Fruit fly (Drosophila melanogaster) whole organism, embryonic: ENCODE results near the gene CG12171.

ENCODE experiments used
- Atf3 ChIP-seq: fragments of 200-800 bp; sonication (Bioruptor generic); optimal IDR thresholded peaks from 3 replicates; lab custom pipeline; 2016; ENCODE audit warnings: missing biosample characterization, missing genetic modification characterization
- B-H1 ChIP-seq: fragments of 200-800 bp; sonication (Bioruptor generic); IDR thresholded peaks from 3 replicates; pipeline ENCODE4 v1.3.6; 2022; ENCODE audit warnings: missing biosample characterization, missing genetic modification characterization
- CG10543 ChIP-seq: fragments of 200-800 bp; sonication (Bioruptor generic); optimal IDR thresholded peaks from 3 replicates; lab custom pipeline; 2017; ENCODE audit warnings: missing biosample characterization, mild to moderate bottlenecking, missing genetic modification characterization, moderate library complexity
- CG10654 ChIP-seq: fragments of 200-800 bp; sonication (Bioruptor generic); optimal IDR thresholded peaks from 2 replicates; lab custom pipeline; 2016; ENCODE audit warnings: missing biosample characterization, missing genetic modification characterization
- CG11456 ChIP-seq: fragments of 200-800 bp; sonication (Bioruptor generic); IDR thresholded peaks from 3 replicates; pipeline ENCODE4 v1.3.6; 2022; ENCODE audit warnings: missing biosample characterization, missing genetic modification characterization
- CG11560 ChIP-seq: fragments of 200-800 bp; sonication (Bioruptor generic); IDR thresholded peaks from 3 replicates; pipeline ENCODE4 v1.3.6; 2022; ENCODE audit warnings: missing biosample characterization, missing genetic modification characterization
- CG12071 ChIP-seq: fragments of 200-800 bp; sonication (Bioruptor generic); optimal IDR thresholded peaks from 3 replicates; lab custom pipeline; 2018; ENCODE audit warnings: missing biosample characterization, mild to moderate bottlenecking, missing genetic modification characterization
- CG12299 ChIP-seq: fragments of 200-800 bp; sonication (Bioruptor generic); optimal IDR thresholded peaks from 2 replicates; lab custom pipeline; 2018; ENCODE audit warnings: missing biosample characterization, mild to moderate bottlenecking, missing genetic modification characterization
- CG13123 ChIP-seq: fragments of 200-800 bp; sonication (Bioruptor generic); optimal IDR thresholded peaks from 2 replicates; lab custom pipeline; 2016; ENCODE audit warnings: missing biosample characterization, missing genetic modification characterization
- CG13296 ChIP-seq: fragments of 200-800 bp; sonication (Bioruptor generic); optimal IDR thresholded peaks from 3 replicates; lab custom pipeline; 2018; ENCODE audit warnings: missing biosample characterization, mild to moderate bottlenecking, missing genetic modification characterization
- CG13624 ChIP-seq: fragments of 200-800 bp; sonication (Bioruptor generic); optimal IDR thresholded peaks from 2 replicates; lab custom pipeline; 2016; ENCODE audit warnings: missing biosample characterization, missing genetic modification characterization
- CG13894 ChIP-seq: fragments of 200-800 bp; sonication (Bioruptor generic); optimal IDR thresholded peaks from 3 replicates; lab custom pipeline; 2018; ENCODE audit warnings: missing biosample characterization, mild to moderate bottlenecking, missing genetic modification characterization, moderate library complexity
- CG14441 ChIP-seq: fragments of 200-800 bp; sonication (Bioruptor generic); IDR thresholded peaks from 2 replicates; pipeline ENCODE4 v1.3.6; 2022; ENCODE audit warnings: missing biosample characterization, missing genetic modification characterization
- CG15011 ChIP-seq: fragments of 200-800 bp; sonication (Bioruptor generic); optimal IDR thresholded peaks from 3 replicates; lab custom pipeline; 2018; ENCODE audit warnings: missing biosample characterization, mild to moderate bottlenecking, missing genetic modification characterization
- CG1529 ChIP-seq: fragments of 200-800 bp; sonication (Bioruptor generic); optimal IDR thresholded peaks from 3 replicates; lab custom pipeline; 2018; ENCODE audit warnings: missing biosample characterization, missing genetic modification characterization
- CG17328 ChIP-seq: fragments of 200-800 bp; sonication (Bioruptor generic); IDR thresholded peaks from 2 replicates; pipeline ENCODE4 v1.3.6; 2022; ENCODE audit warnings: missing biosample characterization, missing genetic modification characterization
- CG17385 ChIP-seq: fragments of 200-800 bp; sonication (Bioruptor generic); optimal IDR thresholded peaks from 3 replicates; lab custom pipeline; 2018; ENCODE audit warnings: missing biosample characterization, mild to moderate bottlenecking, missing genetic modification characterization
- CG17568 ChIP-seq: fragments of 200-800 bp; sonication (Bioruptor generic); optimal IDR thresholded peaks from 2 replicates; lab custom pipeline; 2018; ENCODE audit warnings: missing biosample characterization, mild to moderate bottlenecking, missing genetic modification characterization, moderate library complexity
- CG17829 ChIP-seq: fragments of 200-800 bp; optimal IDR thresholded peaks from 2 replicates; lab custom pipeline; 2019; ENCODE audit warnings: missing biosample characterization, mild to moderate bottlenecking, missing genetic modification characterization, moderate library complexity
- CG18011 ChIP-seq: fragments of 200-800 bp; sonication (Bioruptor generic); optimal IDR thresholded peaks from 2 replicates; lab custom pipeline; 2017; ENCODE audit warnings: missing biosample characterization, missing genetic modification characterization, mild to moderate bottlenecking, moderate library complexity, missing genotype
- CG2116 ChIP-seq: fragments of 200-800 bp; sonication (Bioruptor generic); optimal IDR thresholded peaks from 3 replicates; lab custom pipeline; 2018; ENCODE audit warnings: missing biosample characterization, mild to moderate bottlenecking, missing genetic modification characterization
- CG34422 ChIP-seq: fragments of 200-800 bp; sonication (Bioruptor generic); IDR thresholded peaks from 3 replicates; pipeline ENCODE4 v1.3.6; 2022; ENCODE audit warnings: missing biosample characterization, missing genetic modification characterization
- CG4328 ChIP-seq: fragments of 200-800 bp; sonication (Bioruptor generic); optimal IDR thresholded peaks from 3 replicates; lab custom pipeline; 2017; ENCODE audit warnings: missing biosample characterization, missing genetic modification reagents, missing genetic modification characterization
- CG6654 ChIP-seq: fragments of 200-800 bp; sonication (Bioruptor generic); optimal IDR thresholded peaks from 2 replicates; lab custom pipeline; 2017; ENCODE audit warnings: missing biosample characterization, mild to moderate bottlenecking, missing genetic modification characterization
- CG7786 ChIP-seq: fragments of 200-800 bp; sonication (Bioruptor generic); optimal IDR thresholded peaks from 2 replicates; lab custom pipeline; 2016; ENCODE audit warnings: missing biosample characterization, missing genetic modification characterization
- Deaf1 ChIP-seq: fragments of 200-800 bp; optimal IDR thresholded peaks from 3 replicates; lab custom pipeline; 2019; ENCODE audit warnings: missing biosample characterization, mild to moderate bottlenecking, missing genetic modification characterization, moderate library complexity
- Dll ChIP-seq: fragments of 200-800 bp; sonication (Bioruptor generic); IDR thresholded peaks from 4 replicates; pipeline ENCODE4 v1.3.6; 2022; ENCODE audit warnings: missing biosample characterization, missing genetic modification characterization; ENCODE audit not compliant: partially characterized antibody
- E2f2 ChIP-seq: fragments of 200-800 bp; sonication (Bioruptor generic); IDR thresholded peaks from 2 replicates; pipeline ENCODE4 v1.3.6; 2022; ENCODE audit warnings: missing biosample characterization, missing genetic modification characterization
- Ets65A ChIP-seq: fragments of 200-800 bp; sonication (Bioruptor generic); peaks from one replicate; lab custom pipeline; 2016; ENCODE audit warnings: missing biosample characterization, missing genetic modification characterization
- HLH3B ChIP-seq: fragments of 200-800 bp; sonication (Bioruptor generic); IDR thresholded peaks from 2 replicates; pipeline ENCODE4 v1.3.6; 2022; ENCODE audit warnings: missing biosample characterization, missing genetic modification characterization
- HmgZ ChIP-seq: fragments of 200-800 bp; sonication (Bioruptor generic); optimal IDR thresholded peaks from 2 replicates; lab custom pipeline; 2018; ENCODE audit warnings: missing biosample characterization, mild to moderate bottlenecking, missing genetic modification characterization
- Hr3 ChIP-seq: fragments of 200-800 bp; sonication (Bioruptor generic); optimal IDR thresholded peaks from 3 replicates; lab custom pipeline; 2016; ENCODE audit warnings: missing biosample characterization, missing genetic modification characterization
- Lpt ChIP-seq: fragments of >200 bp; optimal IDR thresholded peaks from 2 replicates; lab custom pipeline; 2018; ENCODE audit warnings: missing biosample characterization, missing genetic modification characterization
- Pdp1 ChIP-seq, 2 experiments: fragments of 200-800 bp; sonication (Bioruptor generic); optimal IDR thresholded peaks; 3 replicates each; lab custom pipeline; 2016; ENCODE audit warnings: missing biosample characterization in 2 of 2, missing genetic modification characterization in 2 of 2, mild to moderate bottlenecking in 1 of 2, moderate library complexity in 1 of 2
- Ravus ChIP-seq: fragments of 200-800 bp; sonication (Bioruptor generic); IDR thresholded peaks from 2 replicates; pipeline ENCODE4 v1.3.6; 2022; ENCODE audit warnings: missing biosample characterization, missing genetic modification characterization
- Sox100B ChIP-seq: fragments of 200-800 bp; sonication (Bioruptor generic); optimal IDR thresholded peaks from 3 replicates; lab custom pipeline; 2018; ENCODE audit warnings: missing biosample characterization, mild to moderate bottlenecking, missing genetic modification characterization
- Taf1 ChIP-seq: fragments of 200-800 bp; sonication (Bioruptor generic); IDR thresholded peaks from 2 replicates; pipeline ENCODE4 v1.3.6; 2022; ENCODE audit warnings: missing biosample characterization, missing genetic modification characterization
- dati ChIP-seq: fragments of 200-800 bp; sonication (Bioruptor generic); IDR thresholded peaks from 2 replicates; pipeline ENCODE4 v1.3.6; 2022; ENCODE audit warnings: missing biosample characterization, missing genetic modification characterization
- disco-r ChIP-seq: fragments of 200-800 bp; sonication (Bioruptor generic); optimal IDR thresholded peaks from 2 replicates; lab custom pipeline; 2016; ENCODE audit warnings: missing biosample characterization, missing genetic modification characterization
- dmrt99B ChIP-seq: fragments of 200-800 bp; sonication (Bioruptor generic); optimal IDR thresholded peaks from 2 replicates; lab custom pipeline; 2018; ENCODE audit warnings: missing biosample characterization, mild to moderate bottlenecking, missing genetic modification characterization, moderate library complexity
- fd3F ChIP-seq: fragments of 200-800 bp; sonication (Bioruptor generic); optimal IDR thresholded peaks from 2 replicates; lab custom pipeline; 2018; ENCODE audit warnings: missing biosample characterization, mild to moderate bottlenecking, missing genetic modification characterization, moderate library complexity
- kay ChIP-seq: fragments of 200-800 bp; sonication (Bioruptor generic); optimal IDR thresholded peaks from 2 replicates; lab custom pipeline; 2016; ENCODE audit warnings: missing biosample characterization, missing genetic modification characterization
- kni ChIP-seq: fragments of 200-800 bp; sonication (Bioruptor generic); optimal IDR thresholded peaks from 3 replicates; lab custom pipeline; 2017; ENCODE audit warnings: mild to moderate bottlenecking, missing biosample characterization, missing genetic modification reagents, missing genetic modification characterization
- nmo ChIP-seq: fragments of 200-800 bp; sonication (Bioruptor generic); optimal IDR thresholded peaks from 2 replicates; lab custom pipeline; 2018; ENCODE audit warnings: missing biosample characterization, mild to moderate bottlenecking, missing genetic modification characterization, moderate library complexity
- onecut ChIP-seq: fragments of 200-800 bp; sonication (Bioruptor generic); IDR thresholded peaks from 2 replicates; pipeline ENCODE4 v1.3.6; 2022; ENCODE audit warnings: missing biosample characterization, missing genetic modification characterization
- pan ChIP-seq, 4 experiments: fragments of >200 bp in 3 of 4; fragments of 200-800 bp in 1 of 4; sonication (Bioruptor generic) in 1 of 4; optimal IDR thresholded peaks in 3 of 4; IDR thresholded peaks in 1 of 4; 2 replicates each; pipeline versions ENCODE4 v1.3.6 to Lab custom; 2017 to 2022; ENCODE audit warnings: missing biosample characterization in 2 of 4, missing genetic modification characterization in 2 of 4, mixed read lengths in 1 of 4
- stwl ChIP-seq: fragments of 200-800 bp; sonication (Bioruptor generic); optimal IDR thresholded peaks from 3 replicates; lab custom pipeline; 2018; ENCODE audit warnings: missing biosample characterization, mild to moderate bottlenecking, missing genetic modification characterization, moderate library complexity
- toy ChIP-seq: fragments of 200-800 bp; sonication (Bioruptor generic); IDR thresholded peaks from 2 replicates; pipeline ENCODE4 v1.3.6; 2022; ENCODE audit warnings: missing biosample characterization, missing genetic modification characterization
- trh ChIP-seq: fragments of 200-800 bp; sonication (Bioruptor generic); optimal IDR thresholded peaks from 2 replicates; lab custom pipeline; 2016; ENCODE audit warnings: missing biosample characterization, missing genetic modification characterization
- usp ChIP-seq: fragments of >200 bp; optimal IDR thresholded peaks from 2 replicates; lab custom pipeline; 2017; ENCODE audit warnings: missing biosample characterization, missing genetic modification characterization
- zfh2 ChIP-seq: fragments of 200-800 bp; sonication (Bioruptor generic); optimal IDR thresholded peaks from 2 replicates; lab custom pipeline; 2016; ENCODE audit warnings: missing biosample characterization, missing genetic modification characterization

Gene CG12171

dm6 chr3R:5591398-5591853, 42.0 kb upstream of the CG12171 start, which contains the start of the genes noi and Vha26 (continued):
- no peak for TF ChIP-seq CG6654 (GFP tag; lab: Kevin White, UChicago)
- TF ChIP-seq Hr3 (GFP tag; lab: Kevin White, UChicago), result peak; percentile 28
- no peak for TF ChIP-seq usp
- TF ChIP-seq Atf3 (GFP tag; lab: Kevin White, UChicago), result no peak
- no peak for TF ChIP-seq CG12299 (tag; lab: Kevin White, UChicago)
- TF ChIP-seq B-H1 (GFP tag; lab: Robert Waterston, UW), result no peak
- no peak for TF ChIP-seq dmrt99B (tag; lab: Kevin White, UChicago)
- peak; percentile 59 for TF ChIP-seq zfh2
- peak; percentile 41; the same call in 1 of the 2 replicates for TF ChIP-seq E2f2
- TF ChIP-seq kni (GFP tag; lab: Kevin White, UChicago), result no peak
- TF ChIP-seq CG10654 (GFP tag; lab: Kevin White, UChicago), result peak; percentile 33
- no peak for TF ChIP-seq dati (GFP tag; lab: Robert Waterston, UW)
- TF ChIP-seq CG34422 (GFP tag; lab: Robert Waterston, UW), result no peak
- peak; percentile 75 for TF ChIP-seq stwl (tag; lab: Kevin White, UChicago)
- no peak for TF ChIP-seq CG13123 (GFP tag; lab: Kevin White, UChicago)
- TF ChIP-seq pan (optimal IDR thresholded peaks at IDR 0.05; lab: Kevin White, UChicago), result no peak
- TF ChIP-seq pan (GFP tag; optimal IDR thresholded peaks at IDR 0.05 in 1 of 2, IDR thresholded peaks at IDR 0.05 in 1 of 2), result no peak
- TF ChIP-seq Ravus (GFP tag; lab: Robert Waterston, UW), result no peak
- TF ChIP-seq Lpt (GFP tag; lab: Kevin White, UChicago), result no peak
- peak; percentile 40; the same call in 2 of the 3 replicates for TF ChIP-seq CG11560 (tag; lab: Robert Waterston, UW)
- TF ChIP-seq kay (GFP tag; lab: Kevin White, UChicago), result no peak
- no peak for TF ChIP-seq toy (GFP tag; lab: Robert Waterston, UW)
- peak; percentile 7 for TF ChIP-seq CG13296
- peak; percentile 87 for TF ChIP-seq HmgZ (tag; lab: Kevin White, UChicago)
- no peak for TF ChIP-seq CG15011 (GFP tag; lab: Kevin White, UChicago)
- peak; percentile 62; the same call in 2 of the 4 replicates for TF ChIP-seq Dll (GFP tag; lab: Robert Waterston, UW)
- no peak for TF ChIP-seq CG11456
- no peak for TF ChIP-seq Sox100B (GFP tag; lab: Kevin White, UChicago)
- no peak for TF ChIP-seq Taf1
- no peak for TF ChIP-seq CG13894 (tag; lab: Kevin White, UChicago)
- no peak for TF ChIP-seq CG4328 (GFP tag; lab: Kevin White, UChicago)
- TF ChIP-seq CG1529, result no peak
- no peak for TF ChIP-seq HLH3B (GFP tag; lab: Robert Waterston, UW)
- TF ChIP-seq onecut, result peak; percentile 59
- TF ChIP-seq Ets65A (GFP tag; lab: Kevin White, UChicago), result peak; percentile 93
- TF ChIP-seq trh, result no peak
- TF ChIP-seq CG18011 (GFP tag; lab: Kevin White, UChicago), result no peak
- TF ChIP-seq fd3F, result peak; percentile 20
- no peak for TF ChIP-seq CG17568 (GFP tag; lab: Kevin White, UChicago)
- TF ChIP-seq Pdp1 (GFP tag; optimal IDR thresholded peaks at IDR 0.05; lab: Kevin White, UChicago), result peak; percentile 4 to 43
- TF ChIP-seq CG17328 (GFP tag; lab: Robert Waterston, UW), result no peak
- TF ChIP-seq CG17385 (GFP tag; lab: Kevin White, UChicago), result no peak
- TF ChIP-seq CG12071 (GFP tag; lab: Kevin White, UChicago), result no peak
- peak; percentile 73 for TF ChIP-seq CG17829 (tag; lab: Kevin White, UChicago)
- peak; percentile 87 for TF ChIP-seq nmo (GFP tag; lab: Kevin White, UChicago)
- no peak for TF ChIP-seq CG7786 (GFP tag; lab: Kevin White, UChicago)
- peak; percentile 44 for TF ChIP-seq CG10543 (GFP tag; lab: Kevin White, UChicago)
- TF ChIP-seq CG2116 (GFP tag; lab: Kevin White, UChicago), result peak; percentile 76
- TF ChIP-seq disco-r (GFP tag; lab: Kevin White, UChicago), result no peak
- TF ChIP-seq CG13624 (GFP tag; lab: Kevin White, UChicago), result peak; percentile 33
- TF ChIP-seq Deaf1 (tag; lab: Kevin White, UChicago), result peak; percentile 19
- TF ChIP-seq CG14441, result no peak
